Worm (Caenorhabditis elegans): Measurements from ENCODE around the gene ttbk-6.
A peak's percentile ranks its signal among the peaks of the same experiment; 100 is the strongest.
"Not testable (repeated sequence)": the region's sequence is repeated elsewhere in the genome, so short reads cannot be mapped to it uniquely, and the experiment has no call there.

Gene ttbk-6

DNA sequence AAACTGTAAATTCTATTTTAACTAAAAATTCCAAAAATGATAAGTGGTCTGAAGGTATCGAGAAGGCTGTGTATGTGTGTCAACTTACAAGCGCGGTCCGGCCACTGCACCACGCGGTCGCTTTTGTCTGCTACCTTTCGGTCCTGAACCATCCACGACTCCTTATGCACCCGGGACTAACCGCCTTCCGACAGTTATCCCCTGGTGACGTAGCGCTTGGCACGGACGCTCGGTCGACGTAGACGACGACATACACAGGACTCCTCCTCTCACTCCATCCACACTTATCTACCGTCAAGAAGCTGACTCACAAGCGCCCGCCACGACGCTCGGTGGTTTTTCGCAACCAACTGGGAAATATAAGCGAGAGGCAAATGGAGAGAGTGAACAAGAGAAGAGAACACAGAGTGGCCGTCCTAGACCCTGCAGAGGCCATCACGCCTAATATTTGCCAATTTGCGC lies 43.1 kb upstream of the ttbk-6 start (continued):
- TF ChIP-seq nhr-28 (tag; optimal IDR thresholded peaks at IDR 0.05) (peak; percentile 31), T26A8.4 (GFP tag; IDR thresholded peaks at IDR 0.05) (peak; percentile 94), egl-43 (GFP tag; IDR thresholded peaks at IDR 0.05) (peak; percentile 97), php-3 (GFP tag; IDR thresholded peaks at IDR 0.05) (peak; percentile 69), nhr-48 (tag; optimal IDR thresholded peaks at IDR 0.05) (peak; percentile 63), madf-9 (GFP tag; conservative IDR thresholded peaks at IDR 0.05) (peak; percentile 77), daf-16 (GFP tag; optimal IDR thresholded peaks at IDR 0.05) (peak; percentile 71 to 85), daf-16 (tag; optimal IDR thresholded peaks at IDR 0.05) (peak; percentile 25), T20F7.1 (GFP tag; optimal IDR thresholded peaks at IDR 0.05) (peak; percentile 67), hmg-1.1 (GFP tag; IDR thresholded peaks at IDR 0.05) (peak; percentile 97), ceh-20 (GFP tag; IDR thresholded peaks at IDR 0.05) (peak; percentile 86), Y48G9A.11 (GFP tag; IDR thresholded peaks at IDR 0.05) (peak; percentile 68; the same call in 1 of the 2 replicates), zip-11 (GFP tag; IDR thresholded peaks at IDR 0.05) (0 out of 2 replicates have a peak, but pooled peaks have one; percentile 60), nhr-102 (tag; optimal IDR thresholded peaks at IDR 0.05) (peak; percentile 91), mdt-29 (GFP tag; IDR thresholded peaks at IDR 0.05) (peak; percentile 80), tag-97 (GFP tag; IDR thresholded peaks at IDR 0.05) (peak; percentile 77; the same call in 1 of the 2 replicates), pha-4 (GFP tag; IDR thresholded peaks at IDR 0.05) (peak; percentile 89), saeg-2 (GFP tag; IDR thresholded peaks at IDR 0.05) (peak; percentile 63; the same call in 1 of the 2 replicates), nhr-42 (GFP tag; IDR thresholded peaks at IDR 0.05) (peak; percentile 50; the same call in 1 of the 2 replicates), F37D6.2 (tag; optimal IDR thresholded peaks at IDR 0.05) (peak; percentile 84), madf-5 (GFP tag; IDR thresholded peaks at IDR 0.05) (peak; percentile 61 to 78; a peak in 2 of 4 replicates)
- not testable (repeated sequence) for TF ChIP-seq pha-4 (tag; optimal IDR thresholded peaks at IDR 0.05)

DNA sequence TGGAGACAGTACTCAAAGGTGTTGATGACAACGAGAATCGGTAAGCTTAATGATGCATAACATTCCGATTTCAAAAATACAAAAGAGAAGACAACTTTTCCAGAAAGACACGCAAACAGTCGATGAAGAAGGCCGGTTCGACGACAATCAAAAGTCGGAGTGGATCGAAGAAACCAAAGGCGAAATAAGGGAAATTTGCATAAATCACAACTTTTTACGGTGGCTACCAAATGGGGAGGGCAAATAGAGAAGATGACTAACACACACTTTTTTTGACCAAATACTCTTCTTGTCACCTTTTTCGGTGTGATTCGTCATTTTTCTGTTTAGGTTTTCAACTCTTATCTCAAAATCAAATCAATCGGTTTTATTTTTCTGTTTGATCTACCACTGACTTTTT lies 38.3 kb upstream of the ttbk-6 start, which contains the start of gene C45G9.6:
Gene C45G9.6, plus strand, starts transcription at position 301 of the 400 bp plus-strand sequence.
- TF ChIP-seq ztf-7 (tag; optimal IDR thresholded peaks at IDR 0.05), result no peak
- TF ChIP-seq nhr-25 (tag; optimal IDR thresholded peaks at IDR 0.05; ENCODE audit: borderline replicate concordance, insufficient read depth), result no peak
- no peak for TF ChIP-seq ama-1 (optimal IDR thresholded peaks at IDR 0.05)
- TF ChIP-seq nhr-10 (tag; optimal IDR thresholded peaks at IDR 0.05), result no peak
- TF ChIP-seq lsy-2 (tag; optimal IDR thresholded peaks at IDR 0.05), result no peak
- no peak for TF ChIP-seq vab-7 (GFP tag; IDR thresholded peaks at IDR 0.05)
- TF ChIP-seq dpl-1 (GFP tag; optimal IDR thresholded peaks at IDR 0.05), result no peak
- TF ChIP-seq nhr-48 (tag; optimal IDR thresholded peaks at IDR 0.05), result no peak
- TF ChIP-seq daf-16 (GFP tag; optimal IDR thresholded peaks at IDR 0.05), result no peak
- no peak for TF ChIP-seq daf-16 (tag; optimal IDR thresholded peaks at IDR 0.05)
- no peak for TF ChIP-seq F37D6.2 (tag; optimal IDR thresholded peaks at IDR 0.05)
- TF ChIP-seq dmd-6 (GFP tag; IDR thresholded peaks at IDR 0.05), result no peak
- TF ChIP-seq spr-3 (GFP tag; optimal IDR thresholded peaks at IDR 0.05), result no peak
- TF ChIP-seq duxl-1 (tag; optimal IDR thresholded peaks at IDR 0.05; ENCODE audit: poor library complexity), result no peak
- no peak for TF ChIP-seq nhr-6 (tag; optimal IDR thresholded peaks at IDR 0.05)
- no peak for TF ChIP-seq mxl-3 (GFP tag; optimal IDR thresholded peaks at IDR 0.05)

DNA sequence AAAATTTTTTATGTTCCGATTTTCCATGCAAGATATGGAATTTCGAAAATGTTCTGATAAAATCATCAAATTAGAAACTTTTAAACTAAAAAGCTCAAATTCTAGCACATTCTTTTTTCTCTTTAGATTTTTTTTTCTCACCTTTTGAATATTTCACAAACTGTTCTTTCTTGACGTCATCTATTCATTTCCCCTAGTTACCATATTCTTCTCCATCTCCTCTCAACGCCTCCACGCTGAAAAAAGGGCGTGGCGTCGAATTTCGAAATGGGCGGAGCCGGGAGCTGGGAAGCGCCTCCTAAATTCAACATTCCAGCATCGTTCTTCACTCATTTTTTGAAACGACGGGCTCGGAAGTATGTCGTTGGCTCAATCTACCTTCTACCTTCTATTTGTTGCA lies 32.4 kb upstream of the ttbk-6 start, which contains the start of gene nlp-43:
Gene nlp-43, plus strand, starts transcription at position 301 of the 400 bp plus-strand sequence.
- TF ChIP-seq R02D3.7 (tag; optimal IDR thresholded peaks at IDR 0.05) (no peak), dpl-1 (GFP tag; optimal IDR thresholded peaks at IDR 0.05) (no peak), hmg-1.1 (GFP tag; IDR thresholded peaks at IDR 0.05) (no peak), nhr-42 (GFP tag; IDR thresholded peaks at IDR 0.05) (no peak), hlh-30 (tag; optimal IDR thresholded peaks at IDR 0.05; ENCODE audit: insufficient read depth) (no peak), madf-5 (GFP tag; IDR thresholded peaks at IDR 0.05) (no peak), sdz-12 (GFP tag; optimal IDR thresholded peaks at IDR 0.05) (no peak)
